Fruit fly (Drosophila melanogaster): ENCODE results near the gene vls.

Gene vls

dm6 chr2L:20078880-20079279 lies 13.4 kb upstream of the vls start (continued):
- TF ChIP-seq Taf1 (GFP tag; IDR thresholded peaks at IDR 0.05) (0 out of 2 replicates have a peak, but pooled peaks have one; percentile 22), hb (GFP tag; IDR thresholded peaks at IDR 0.05; ENCODE audit: partially characterized antibody) (no peak), CG9876 (GFP tag; optimal IDR thresholded peaks at IDR 0.05) (no peak), seq (GFP tag; IDR thresholded peaks at IDR 0.05) (peak; percentile 49; the same call in 1 of the 2 replicates), sr (GFP tag; IDR thresholded peaks at IDR 0.05) (no peak), CG18599 (GFP tag; optimal IDR thresholded peaks at IDR 0.05) (peak; percentile 57), ATbp (GFP tag; optimal IDR thresholded peaks at IDR 0.05) (no peak), fru (optimal IDR thresholded peaks at IDR 0.05) (no peak), slbo (GFP tag; IDR thresholded peaks at IDR 0.05) (peak; percentile 33; the same call in 1 of the 2 replicates), Hand (GFP tag; optimal IDR thresholded peaks at IDR 0.05) (no peak), CG10321 (GFP tag; IDR thresholded peaks at IDR 0.05) (no peak), cato (GFP tag; optimal IDR thresholded peaks at IDR 0.05; ENCODE audit: borderline replicate concordance) (no peak), CG6854 (GFP tag; optimal IDR thresholded peaks at IDR 0.05) (no peak), HLH3B (GFP tag; IDR thresholded peaks at IDR 0.05) (0 out of 2 replicates have a peak, but pooled peaks have one; percentile 12), CG12391 (tag; optimal IDR thresholded peaks at IDR 0.05) (no peak), Atf-2 (GFP tag; optimal IDR thresholded peaks at IDR 0.05) (no peak), GATAe (GFP tag; conservative IDR thresholded peaks at IDR 0.05) (no peak; the same call in 1 of the 2 replicates), zfh2 (GFP tag; optimal IDR thresholded peaks at IDR 0.05) (peak; percentile 71), CG33213 (GFP tag; optimal IDR thresholded peaks at IDR 0.05) (no peak), mirr (GFP tag; optimal IDR thresholded peaks at IDR 0.05) (no peak), CG4282 (GFP tag; optimal IDR thresholded peaks at IDR 0.05) (no peak), rib (GFP tag; IDR thresholded peaks at IDR 0.05) (0 out of 2 replicates have a peak, but pooled peaks have one; percentile 35), Vsx1 (GFP tag; optimal IDR thresholded peaks at IDR 0.05) (no peak), dan (GFP tag; IDR thresholded peaks at IDR 0.05) (no peak), CoRest (tag; optimal IDR thresholded peaks at IDR 0.05) (peak; percentile 34), CG43689 (GFP tag; IDR thresholded peaks at IDR 0.05) (no peak), sisA (GFP tag; IDR thresholded peaks at IDR 0.05) (peak; percentile 21; the same call in 1 of the 2 replicates), lbe (GFP tag; optimal IDR thresholded peaks at IDR 0.05) (no peak)

DNA sequence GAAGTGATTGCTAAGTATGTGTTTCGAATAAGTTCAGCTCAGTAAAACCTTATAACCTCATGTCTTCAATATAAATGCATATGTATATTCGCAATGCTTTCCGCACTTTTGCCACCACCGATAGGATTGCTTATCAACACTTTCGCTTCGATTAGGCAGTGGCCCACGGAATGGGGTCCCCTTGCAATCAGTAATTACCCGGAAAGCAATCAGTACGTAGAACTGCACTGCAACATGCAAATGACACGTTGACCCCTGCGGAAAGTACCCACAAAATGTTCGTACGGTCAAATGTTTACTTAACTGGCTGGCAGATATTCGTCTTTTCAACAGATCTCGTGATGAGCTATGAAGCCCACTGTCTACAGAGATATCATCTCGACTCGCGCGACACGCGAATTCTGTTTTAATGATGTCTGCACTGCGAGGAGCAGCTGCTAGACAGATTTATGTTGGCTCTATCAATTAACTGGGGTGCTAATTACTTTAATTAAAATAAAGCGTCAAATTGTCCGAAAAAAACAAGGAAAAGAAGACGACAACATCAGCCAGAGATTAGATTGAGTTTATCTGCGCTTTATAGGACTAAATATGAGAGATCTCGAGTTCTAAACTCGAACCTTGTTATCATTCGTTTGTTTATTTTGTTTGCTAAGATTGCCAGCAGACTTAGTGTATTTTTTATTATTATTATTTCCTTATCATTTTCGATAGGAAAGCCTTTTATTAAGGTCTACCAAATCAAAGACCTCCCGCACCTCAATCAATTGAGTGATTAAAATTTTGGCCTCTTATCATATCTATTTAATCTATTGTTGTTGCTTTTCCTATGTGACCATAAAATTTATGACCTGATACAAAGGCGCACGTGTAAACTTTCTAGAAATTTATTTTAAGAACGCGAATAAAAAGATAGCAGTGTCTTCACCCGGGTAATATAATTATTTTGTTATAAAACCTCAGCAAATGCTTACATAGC lies 12.2 kb upstream of the vls start:
- TF ChIP-seq CG14441 (GFP tag; IDR thresholded peaks at IDR 0.05) (no peak), exex (tag; optimal IDR thresholded peaks at IDR 0.05) (peak; percentile 94), CG31441 (GFP tag; IDR thresholded peaks at IDR 0.05) (0 out of 2 replicates have a peak, but pooled peaks have one; percentile 18), ATbp (GFP tag; optimal IDR thresholded peaks at IDR 0.05) (peak; percentile 4), bigmax (GFP tag; optimal IDR thresholded peaks at IDR 0.05) (no peak), sqz (GFP tag; optimal IDR thresholded peaks at IDR 0.05) (peak; percentile 30), CG10543 (GFP tag; optimal IDR thresholded peaks at IDR 0.05) (peak; percentile 65), CG6765 (GFP tag; optimal IDR thresholded peaks at IDR 0.05) (peak; percentile 28), Tbp (GFP tag; optimal IDR thresholded peaks at IDR 0.05) (no peak), Meics (GFP tag; optimal IDR thresholded peaks at IDR 0.05) (peak; percentile 7), CG15011 (GFP tag; optimal IDR thresholded peaks at IDR 0.05) (peak; percentile 4), grn (GFP tag; optimal IDR thresholded peaks at IDR 0.05) (peak; percentile 95), Fer1 (GFP tag; optimal IDR thresholded peaks at IDR 0.05) (peak; percentile 44), CG13296 (GFP tag; optimal IDR thresholded peaks at IDR 0.05) (peak; percentile 50), salm (tag; optimal IDR thresholded peaks at IDR 0.05) (peak; percentile 16), CG10565 (GFP tag; optimal IDR thresholded peaks at IDR 0.05) (no peak), CG12769 (tag; optimal IDR thresholded peaks at IDR 0.05) (no peak), CG10321 (GFP tag; IDR thresholded peaks at IDR 0.05) (no peak), sr (GFP tag; IDR thresholded peaks at IDR 0.05) (no peak), CG10274 (GFP tag; optimal IDR thresholded peaks at IDR 0.05) (no peak), Awh (GFP tag; IDR thresholded peaks at IDR 0.05) (no peak), cwo (GFP tag; optimal IDR thresholded peaks at IDR 0.05) (peak; percentile 79), pros (GFP tag; optimal IDR thresholded peaks at IDR 0.05) (peak; percentile 23), CG13775 (GFP tag; optimal IDR thresholded peaks at IDR 0.05) (no peak)

Data from whole organism, embryonic.